Worm (Caenorhabditis elegans): ENCODE results near the gene ess-2.
A peak's percentile ranks its signal among the peaks of the same experiment; 100 is the strongest.

ess-2 gene

DNA sequence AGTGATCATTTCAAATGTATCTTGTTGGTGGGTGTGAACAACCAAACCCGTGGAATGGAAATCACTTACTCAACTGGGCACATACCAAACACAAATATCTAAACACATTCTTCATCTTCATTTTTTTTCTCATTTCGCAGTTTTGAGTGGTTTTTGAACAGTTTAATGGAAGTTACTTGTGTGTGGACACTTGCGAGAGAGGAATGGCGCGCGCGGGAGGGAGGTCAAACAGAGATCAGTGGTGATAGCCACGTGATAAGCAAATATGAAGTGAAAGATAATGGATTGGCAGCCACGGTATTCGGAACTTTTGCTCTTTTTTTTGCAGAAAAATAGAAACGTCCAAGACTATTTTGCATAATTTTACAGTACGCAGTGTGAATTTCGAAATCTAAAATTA lies 30.4 kb upstream of the ess-2 start:
- TF ChIP-seq hpl-2 (GFP tag; optimal IDR thresholded peaks at IDR 0.05), result no peak
- TF ChIP-seq mdl-1 (tag; optimal IDR thresholded peaks at IDR 0.05), result peak in 1 of 2 experiments; percentile 2
- TF ChIP-seq efl-1 (optimal IDR thresholded peaks at IDR 0.05), result no peak
- TF ChIP-seq efl-1 (GFP tag; optimal IDR thresholded peaks at IDR 0.05 in 1 of 2), result peak in 1 of 2 experiments; percentile 82
- no peak for TF ChIP-seq jun-1 (tag; optimal IDR thresholded peaks at IDR 0.05)
- peak; percentile 11 for TF ChIP-seq nhr-71 (tag; optimal IDR thresholded peaks at IDR 0.05)
- peak; percentile 52 for TF ChIP-seq tbx-2 (tag; optimal IDR thresholded peaks at IDR 0.05)
- TF ChIP-seq nhr-77 (tag; optimal IDR thresholded peaks at IDR 0.05), result peak; percentile 54
- no peak for TF ChIP-seq blmp-1 (tag; optimal IDR thresholded peaks at IDR 0.05)

DNA sequence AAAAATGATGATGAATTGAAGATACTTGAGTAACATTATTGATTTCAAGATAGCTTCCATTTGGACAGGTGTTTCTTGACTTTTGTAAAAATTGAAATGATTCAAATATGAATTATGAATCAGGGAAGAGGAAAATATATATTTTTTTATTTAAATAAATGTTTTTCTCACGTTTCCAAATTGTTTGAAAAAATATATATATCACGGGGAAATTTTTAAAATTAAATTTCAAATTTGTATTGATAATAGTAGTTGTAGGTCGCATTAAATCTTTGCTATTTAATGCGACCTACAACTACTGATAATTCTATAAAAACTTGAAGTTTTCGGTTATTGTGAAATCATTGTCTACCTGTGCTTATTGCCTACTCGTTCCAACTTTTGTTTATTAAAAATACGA lies 29.7 kb upstream of the ess-2 start, which contains the start of gene ZC21.8:
Gene ZC21.8, minus strand, starts transcription at position 101 of the 400 bp plus-strand sequence.
- TF ChIP-seq grh-1 (GFP tag; IDR thresholded peaks at IDR 0.05), result no peak
- TF ChIP-seq alr-1 (tag; optimal IDR thresholded peaks at IDR 0.05; ENCODE audit: borderline replicate concordance), result no peak
- no peak for TF ChIP-seq tbx-2 (tag; optimal IDR thresholded peaks at IDR 0.05)
- no peak for TF ChIP-seq efl-1 (optimal IDR thresholded peaks at IDR 0.05)
- no peak for TF ChIP-seq efl-1 (GFP tag; optimal IDR thresholded peaks at IDR 0.05 in 1 of 2)
- TF ChIP-seq zag-1 (tag; optimal IDR thresholded peaks at IDR 0.05), result no peak
- no peak for TF ChIP-seq ces-1 (GFP tag; optimal IDR thresholded peaks at IDR 0.05)
- TF ChIP-seq ets-5 (GFP tag; IDR thresholded peaks at IDR 0.05), result no peak

ce11 chrIII:8518990-8519389 lies 28.8 kb upstream of the ess-2 start:
- TF ChIP-seq nhr-19 (GFP tag; conservative IDR thresholded peaks at IDR 0.05), result no peak; the same call in 1 of the 2 replicates
- no peak for TF ChIP-seq efl-1 (optimal IDR thresholded peaks at IDR 0.05)
- peak in 1 of 2 experiments; percentile 44 for TF ChIP-seq efl-1 (GFP tag; optimal IDR thresholded peaks at IDR 0.05 in 1 of 2)
- TF ChIP-seq C34B4.2 (tag; optimal IDR thresholded peaks at IDR 0.05), result no peak
- TF ChIP-seq nhr-11 (tag; optimal IDR thresholded peaks at IDR 0.05), result no peak
- no peak for TF ChIP-seq pax-3 (tag; optimal IDR thresholded peaks at IDR 0.05)
- TF ChIP-seq elt-2 (tag; optimal IDR thresholded peaks at IDR 0.05), result no peak
- TF ChIP-seq ceh-63 (GFP tag; optimal IDR thresholded peaks at IDR 0.05), result no peak
- TF ChIP-seq hlh-4 (tag; optimal IDR thresholded peaks at IDR 0.05), result no peak
- peak; percentile 34 for TF ChIP-seq aly-2 (tag; optimal IDR thresholded peaks at IDR 0.05)

- TF ChIP-seq dsc-1 (tag; optimal IDR thresholded peaks at IDR 0.05) (peak; percentile 5), snu-23 (GFP tag; optimal IDR thresholded peaks at IDR 0.05) (no peak), mdl-1 (tag; optimal IDR thresholded peaks at IDR 0.05) (no peak), unc-86 (tag; optimal IDR thresholded peaks at IDR 0.05) (no peak), fkh-8 (tag; optimal IDR thresholded peaks at IDR 0.05) (peak; percentile 60), ztf-11 (tag; optimal IDR thresholded peaks at IDR 0.05) (no peak), ets-5 (GFP tag; IDR thresholded peaks at IDR 0.05) (no peak), mep-1 (tag; optimal IDR thresholded peaks at IDR 0.05) (no peak), efl-3 (GFP tag; optimal IDR thresholded peaks at IDR 0.05) (no peak), efl-1 (optimal IDR thresholded peaks at IDR 0.05) (no peak), efl-1 (GFP tag; optimal IDR thresholded peaks at IDR 0.05 in 1 of 2) (peak in 1 of 2 experiments; percentile 80), lsy-2 (tag; optimal IDR thresholded peaks at IDR 0.05) (no peak), egl-13 (tag; optimal IDR thresholded peaks at IDR 0.05) (no peak), pqm-1 (tag; optimal IDR thresholded peaks at IDR 0.05) (no peak), swsn-7 (tag; optimal IDR thresholded peaks at IDR 0.05) (no peak), ces-1 (GFP tag; optimal IDR thresholded peaks at IDR 0.05) (no peak), C04F5.9 (tag; optimal IDR thresholded peaks at IDR 0.05) (no peak), nhr-85 (tag) (peak; percentile 72), lin-14 (GFP tag; optimal IDR thresholded peaks at IDR 0.05) (no peak), snpc-4 (tag; optimal IDR thresholded peaks at IDR 0.05) (no peak), Y116A8C.19 (tag; optimal IDR thresholded peaks at IDR 0.05; ENCODE audit: borderline replicate concordance) (no peak), unc-62 (GFP tag; optimal IDR thresholded peaks at IDR 0.05) (no peak), lin-13 (GFP tag; optimal IDR thresholded peaks at IDR 0.05) (no peak), ceh-63 (GFP tag; optimal IDR thresholded peaks at IDR 0.05) (no peak), pag-3 (tag; optimal IDR thresholded peaks at IDR 0.05; ENCODE audit: borderline replicate concordance, insufficient read depth) (no peak), dpl-1 (GFP tag; optimal IDR thresholded peaks at IDR 0.05) (no peak), egl-27 (tag; optimal IDR thresholded peaks at IDR 0.05) (no peak), unc-30 (tag; optimal IDR thresholded peaks at IDR 0.05) (no peak), nhr-76 (tag; optimal IDR thresholded peaks at IDR 0.05) (no peak), F16B12.6 (tag; optimal IDR thresholded peaks at IDR 0.05) (no peak), C34B4.2 (tag; optimal IDR thresholded peaks at IDR 0.05) (no peak)
Measured at ce11 chrIII:8512279-8512942, 22.3 kb upstream of the ess-2 start.
